Fruit fly (Drosophila melanogaster) whole organism, embryonic: ENCODE measurements around the gene bab2.

Experiments
- Adf1 ChIP-seq: fragments of 200-800 bp; sonication (Bioruptor generic); IDR thresholded peaks from 2 replicates; pipeline ENCODE4 v1.3.6; 2022; ENCODE audit warnings: missing biosample characterization, missing genetic modification characterization
- Bgb ChIP-seq: fragments of 200-800 bp; sonication (Bioruptor generic); IDR thresholded peaks from 2 replicates; pipeline ENCODE4 v1.3.6; 2022; ENCODE audit warnings: missing biosample characterization, missing genetic modification characterization; ENCODE audit not compliant: partially characterized antibody
- CG10462 ChIP-seq: fragments of 200-800 bp; sonication (Bioruptor generic); optimal IDR thresholded peaks from 2 replicates; lab custom pipeline; 2016; ENCODE audit warnings: missing biosample characterization, missing genetic modification characterization
- CG11247 ChIP-seq: fragments of 200-800 bp; sonication (Bioruptor generic); IDR thresholded peaks from 2 replicates; pipeline ENCODE4 v1.3.6; 2022; ENCODE audit warnings: missing biosample characterization, missing genetic modification characterization
- CG12104 ChIP-seq: fragments of 200-800 bp; sonication (Bioruptor generic); optimal IDR thresholded peaks from 3 replicates; lab custom pipeline; 2016; ENCODE audit warnings: missing biosample characterization, missing genetic modification characterization
- CG12155 ChIP-seq: fragments of 200-800 bp; sonication (Bioruptor generic); optimal IDR thresholded peaks from 3 replicates; lab custom pipeline; 2016; ENCODE audit warnings: missing biosample characterization, missing genetic modification characterization
- CG12299 ChIP-seq: fragments of 200-800 bp; sonication (Bioruptor generic); optimal IDR thresholded peaks from 2 replicates; lab custom pipeline; 2018; ENCODE audit warnings: missing biosample characterization, mild to moderate bottlenecking, missing genetic modification characterization
- CG12391 ChIP-seq: fragments of 200-800 bp; sonication (Bioruptor generic); optimal IDR thresholded peaks from 3 replicates; lab custom pipeline; 2018; ENCODE audit warnings: missing biosample characterization, mild to moderate bottlenecking, missing genetic modification characterization, moderate library complexity
- CG12744 ChIP-seq: fragments of 200-800 bp; sonication (Bioruptor generic); optimal IDR thresholded peaks from 2 replicates; lab custom pipeline; 2016; ENCODE audit warnings: missing biosample characterization, missing genetic modification characterization
- CG13894 ChIP-seq: fragments of 200-800 bp; sonication (Bioruptor generic); optimal IDR thresholded peaks from 3 replicates; lab custom pipeline; 2018; ENCODE audit warnings: missing biosample characterization, mild to moderate bottlenecking, missing genetic modification characterization, moderate library complexity
- CG14710 ChIP-seq: fragments of 200-800 bp; sonication (Bioruptor generic); optimal IDR thresholded peaks from 3 replicates; lab custom pipeline; 2019; ENCODE audit warnings: missing biosample characterization, mild to moderate bottlenecking, missing genetic modification characterization, moderate library complexity
- CG14860 ChIP-seq: fragments of 200-800 bp; sonication (Bioruptor generic); IDR thresholded peaks from 3 replicates; pipeline ENCODE4 v1.3.6; 2022; ENCODE audit warnings: missing biosample characterization, missing genetic modification characterization; ENCODE audit not compliant: partially characterized antibody
- CG15696 ChIP-seq: fragments of 200-800 bp; sonication (Bioruptor generic); optimal IDR thresholded peaks from 2 replicates; lab custom pipeline; 2019; ENCODE audit warnings: missing biosample characterization, mild to moderate bottlenecking, missing genetic modification characterization, moderate library complexity
- CG1647 ChIP-seq: fragments of 200-800 bp; sonication (Bioruptor generic); optimal IDR thresholded peaks from 3 replicates; lab custom pipeline; 2016; ENCODE audit warnings: missing biosample characterization, missing genetic modification characterization
- CG16779 ChIP-seq: fragments of 200-800 bp; sonication (Bioruptor generic); IDR thresholded peaks from 2 replicates; pipeline ENCODE4 v1.3.6; 2022; ENCODE audit warnings: missing biosample characterization, missing genetic modification characterization
- CG16813 ChIP-seq: fragments of 200-800 bp; sonication (Bioruptor generic); IDR thresholded peaks from 3 replicates; pipeline ENCODE4 v1.3.6; 2022; ENCODE audit warnings: missing biosample characterization, missing genetic modification characterization; ENCODE audit not compliant: partially characterized antibody
- CG17385 ChIP-seq: fragments of 200-800 bp; sonication (Bioruptor generic); optimal IDR thresholded peaks from 3 replicates; lab custom pipeline; 2018; ENCODE audit warnings: missing biosample characterization, mild to moderate bottlenecking, missing genetic modification characterization
- CG18599 ChIP-seq: fragments of 200-800 bp; sonication (Bioruptor generic); optimal IDR thresholded peaks from 3 replicates; lab custom pipeline; 2017; ENCODE audit warnings: missing biosample characterization, missing genetic modification characterization, mild to moderate bottlenecking, moderate library complexity, missing genetic modification reagents
- CG18764 ChIP-seq: fragments of 200-800 bp; sonication (Bioruptor generic); optimal IDR thresholded peaks from 3 replicates; lab custom pipeline; 2016; ENCODE audit warnings: missing biosample characterization, missing genetic modification characterization
- CG2202 ChIP-seq: fragments of 200-800 bp; sonication (Bioruptor generic); optimal IDR thresholded peaks from 2 replicates; lab custom pipeline; 2018; ENCODE audit warnings: missing biosample characterization, mild to moderate bottlenecking, missing genetic modification characterization
- CG2875 ChIP-seq: fragments of 200-800 bp; sonication (Bioruptor generic); optimal IDR thresholded peaks from 2 replicates; lab custom pipeline; 2017; ENCODE audit warnings: missing biosample characterization, mild to moderate bottlenecking, missing genetic modification characterization, missing genetic modification reagents
- CG3281 ChIP-seq: fragments of 200-800 bp; sonication (Bioruptor generic); optimal IDR thresholded peaks from 3 replicates; lab custom pipeline; 2017; ENCODE audit warnings: missing biosample characterization, mild to moderate bottlenecking, missing genetic modification characterization
- CG4424 ChIP-seq: fragments of 200-800 bp; sonication (Bioruptor generic); optimal IDR thresholded peaks from 3 replicates; lab custom pipeline; 2016; ENCODE audit warnings: missing biosample characterization, missing genetic modification characterization
- CG7745 ChIP-seq: fragments of 200-800 bp; sonication (Bioruptor generic); optimal IDR thresholded peaks from 2 replicates; lab custom pipeline; 2018; ENCODE audit warnings: missing biosample characterization, mild to moderate bottlenecking, missing genetic modification characterization, moderate library complexity
- CG7839 ChIP-seq: fragments of 200-800 bp; sonication (Bioruptor generic); optimal IDR thresholded peaks from 3 replicates; lab custom pipeline; 2018; ENCODE audit warnings: missing biosample characterization, mild to moderate bottlenecking, missing genetic modification characterization, moderate library complexity
- CG8359 ChIP-seq: fragments of 200-800 bp; sonication (Bioruptor generic); optimal IDR thresholded peaks from 2 replicates; lab custom pipeline; 2017; ENCODE audit warnings: missing biosample characterization, mild to moderate bottlenecking, missing genetic modification characterization, borderline replicate concordance
- CG9932 ChIP-seq: fragments of 200-800 bp; sonication (Bioruptor generic); IDR thresholded peaks from 2 replicates; pipeline ENCODE4 v1.3.6; 2022; ENCODE audit warnings: missing biosample characterization, missing genetic modification characterization
- Chrac-16 ChIP-seq: fragments of 200-800 bp; sonication (Bioruptor generic); optimal IDR thresholded peaks from 3 replicates; lab custom pipeline; 2016; ENCODE audit warnings: missing biosample characterization, missing genetic modification characterization
- Dfd ChIP-seq, 2 experiments: fragments of >200 bp; optimal IDR thresholded peaks; 2 replicates each; lab custom pipeline; 2017; ENCODE audit warnings: missing biosample characterization in 2 of 2, missing genetic modification characterization in 2 of 2
- Dip3 ChIP-seq: fragments of 200-800 bp; sonication (Bioruptor generic); optimal IDR thresholded peaks from 3 replicates; lab custom pipeline; 2016; ENCODE audit warnings: missing biosample characterization, missing genetic modification characterization
- Gsc ChIP-seq: fragments of 200-800 bp; sonication (Bioruptor generic); IDR thresholded peaks from 2 replicates; pipeline ENCODE4 v1.3.6; 2022; ENCODE audit warnings: missing biosample characterization, missing genetic modification characterization
- Lhr ChIP-seq: fragments of 200-800 bp; sonication (Bioruptor generic); optimal IDR thresholded peaks from 3 replicates; lab custom pipeline; 2017; ENCODE audit warnings: mild to moderate bottlenecking, missing biosample characterization, missing genetic modification reagents, missing genetic modification characterization
- Max ChIP-seq: fragments of 200-800 bp; sonication (Bioruptor generic); optimal IDR thresholded peaks from 2 replicates; lab custom pipeline; 2016; ENCODE audit warnings: missing biosample characterization, mild to moderate bottlenecking, missing genetic modification characterization
- NfI ChIP-seq: fragments of 200-800 bp; sonication (Bioruptor generic); optimal IDR thresholded peaks from 3 replicates; lab custom pipeline; 2018; ENCODE audit warnings: missing biosample characterization, mild to moderate bottlenecking, missing genetic modification characterization, moderate library complexity
- Ravus ChIP-seq: fragments of 200-800 bp; sonication (Bioruptor generic); IDR thresholded peaks from 2 replicates; pipeline ENCODE4 v1.3.6; 2022; ENCODE audit warnings: missing biosample characterization, missing genetic modification characterization
- Sin3A ChIP-seq: fragments of >200 bp; optimal IDR thresholded peaks from 2 replicates; lab custom pipeline; 2018
- Sry-δ ChIP-seq: fragments of 200-800 bp; sonication (Bioruptor generic); optimal IDR thresholded peaks from 2 replicates; lab custom pipeline; 2016; ENCODE audit warnings: missing biosample characterization, missing genetic modification characterization
- Taf1 ChIP-seq: fragments of 200-800 bp; sonication (Bioruptor generic); IDR thresholded peaks from 2 replicates; pipeline ENCODE4 v1.3.6; 2022; ENCODE audit warnings: missing biosample characterization, missing genetic modification characterization
- Xbp1 ChIP-seq: fragments of 200-800 bp; sonication (Bioruptor generic); optimal IDR thresholded peaks from 3 replicates; lab custom pipeline; 2016; ENCODE audit warnings: missing biosample characterization, mild to moderate bottlenecking, missing genetic modification characterization
- ara ChIP-seq: fragments of 200-800 bp; sonication (Bioruptor generic); IDR thresholded peaks from 2 replicates; pipeline ENCODE4 v1.3.6; 2022; ENCODE audit warnings: missing biosample characterization, missing genetic modification characterization
- btn ChIP-seq: fragments of 200-800 bp; sonication (Bioruptor generic); optimal IDR thresholded peaks from 2 replicates; lab custom pipeline; 2016; ENCODE audit warnings: missing biosample characterization, missing genetic modification characterization
- ci ChIP-seq: fragments of 200-800 bp; sonication (Bioruptor generic); IDR thresholded peaks from 3 replicates; pipeline ENCODE4 v1.3.6; 2022; ENCODE audit warnings: missing biosample characterization, missing genetic modification characterization
- fru ChIP-seq: fragments of >200 bp; optimal IDR thresholded peaks from 2 replicates; lab custom pipeline; 2017
- fu2 ChIP-seq: fragments of 200-800 bp; sonication (Bioruptor generic); optimal IDR thresholded peaks from 2 replicates; lab custom pipeline; 2016; ENCODE audit warnings: missing biosample characterization, missing genetic modification characterization
- grau ChIP-seq: fragments of 200-800 bp; optimal IDR thresholded peaks from 3 replicates; lab custom pipeline; 2019; ENCODE audit warnings: missing biosample characterization, mild to moderate bottlenecking, missing genetic modification characterization, moderate library complexity
- gsb ChIP-seq: fragments of 200-800 bp; sonication (Bioruptor generic); IDR thresholded peaks from 2 replicates; pipeline ENCODE4 v1.3.6; 2022; ENCODE audit warnings: missing biosample characterization, missing genetic modification characterization
- gsb-n ChIP-seq: fragments of 200-800 bp; sonication (Bioruptor generic); optimal IDR thresholded peaks from 3 replicates; lab custom pipeline; 2018; ENCODE audit warnings: missing biosample characterization, mild to moderate bottlenecking, missing genetic modification characterization
- knrl ChIP-seq: fragments of 200-800 bp; sonication (Bioruptor generic); IDR thresholded peaks from 3 replicates; pipeline ENCODE4 v1.3.6; 2022; ENCODE audit warnings: missing biosample characterization, missing genetic modification characterization; ENCODE audit not compliant: partially characterized antibody
- pan ChIP-seq, 4 experiments: fragments of >200 bp in 3 of 4; fragments of 200-800 bp in 1 of 4; sonication (Bioruptor generic) in 1 of 4; optimal IDR thresholded peaks in 3 of 4; IDR thresholded peaks in 1 of 4; 2 replicates each; pipeline versions ENCODE4 v1.3.6 to Lab custom; 2017 to 2022; ENCODE audit warnings: missing biosample characterization in 2 of 4, missing genetic modification characterization in 2 of 4, mixed read lengths in 1 of 4
- ttk ChIP-seq: fragments of 200-800 bp; sonication (Bioruptor generic); IDR thresholded peaks from 2 replicates; pipeline ENCODE4 v2.1.2; 2022; ENCODE audit warnings: missing biosample characterization, missing genetic modification characterization
- zfh1 ChIP-seq: fragments of 200-800 bp; sonication (Bioruptor generic); IDR thresholded peaks from 3 replicates; pipeline ENCODE4 v1.3.6; 2022; ENCODE audit warnings: missing biosample characterization, missing genetic modification characterization

bab2 gene

dm6 chr3L:1151691-1152090 lies 25.4 kb downstream of the bab2 start (continued):
- peak; percentile 58 for TF ChIP-seq CG7839 (tag; lab: Kevin White, UChicago)
- TF ChIP-seq Gsc (GFP tag; lab: Robert Waterston, UW): no peak
- no peak for TF ChIP-seq Sin3A (lab: Kevin White, UChicago)
- TF ChIP-seq CG4424: peak; percentile 30
- no peak for TF ChIP-seq CG12744 (GFP tag; lab: Kevin White, UChicago)
- TF ChIP-seq CG18764 (GFP tag; lab: Kevin White, UChicago): no peak
- peak; percentile 26 for TF ChIP-seq Max (GFP tag; lab: Kevin White, UChicago)
- TF ChIP-seq CG15696 (tag; lab: Kevin White, UChicago): no peak
- peak; percentile 42 for TF ChIP-seq Xbp1 (GFP tag; lab: Kevin White, UChicago)
- TF ChIP-seq CG9932 (GFP tag; lab: Robert Waterston, UW): peak; percentile 63
- no peak for TF ChIP-seq CG16813 (GFP tag; lab: Robert Waterston, UW)
- TF ChIP-seq Bgb (GFP tag; lab: Robert Waterston, UW): no peak
- TF ChIP-seq Chrac-16: no peak
- TF ChIP-seq pan (optimal IDR thresholded peaks at IDR 0.05; lab: Kevin White, UChicago): no peak
- peak in 1 of 2 experiments; percentile 60 for TF ChIP-seq pan (GFP tag; optimal IDR thresholded peaks at IDR 0.05 in 1 of 2, IDR thresholded peaks at IDR 0.05 in 1 of 2)
- no peak for TF ChIP-seq CG14860 (GFP tag; lab: Robert Waterston, UW)
- TF ChIP-seq CG17385: peak; percentile 12
- 0 out of 2 replicates have a peak, but pooled peaks have one; percentile 9 for TF ChIP-seq Adf1 (GFP tag; lab: Robert Waterston, UW)
- TF ChIP-seq gsb (GFP tag; lab: Robert Waterston, UW): peak; percentile 47
- TF ChIP-seq CG13894 (tag; lab: Kevin White, UChicago): no peak
- peak; percentile 66; the same call in 2 of the 3 replicates for TF ChIP-seq ci (GFP tag; lab: Robert Waterston, UW)
- no peak for TF ChIP-seq CG12299
- TF ChIP-seq CG7745 (tag; lab: Kevin White, UChicago): no peak
- no peak for TF ChIP-seq CG2202 (tag; lab: Kevin White, UChicago)
- TF ChIP-seq zfh1: peak; percentile 40; the same call in 2 of the 3 replicates
- peak; percentile 8 for TF ChIP-seq Dip3 (GFP tag; lab: Kevin White, UChicago)
- peak; percentile 36 for TF ChIP-seq CG12155 (GFP tag; lab: Kevin White, UChicago)
- peak; percentile 64 for TF ChIP-seq CG3281 (GFP tag; lab: Kevin White, UChicago)
- TF ChIP-seq CG1647: no peak
- TF ChIP-seq gsb-n (tag; lab: Kevin White, UChicago): no peak
- TF ChIP-seq grau (tag; lab: Kevin White, UChicago): peak; percentile 60
- TF ChIP-seq CG16779 (GFP tag; lab: Robert Waterston, UW): no peak
- no peak for TF ChIP-seq CG2875 (GFP tag; lab: Kevin White, UChicago)
- TF ChIP-seq knrl (GFP tag; lab: Robert Waterston, UW): no peak
- TF ChIP-seq fu2: peak; percentile 9
- TF ChIP-seq CG14710: peak; percentile 6
- TF ChIP-seq btn: no peak
- TF ChIP-seq Taf1 (GFP tag; lab: Robert Waterston, UW): 0 out of 2 replicates have a peak, but pooled peaks have one; percentile 24
- no peak for TF ChIP-seq CG12104 (GFP tag; lab: Kevin White, UChicago)
- TF ChIP-seq CG10462 (GFP tag; lab: Kevin White, UChicago): no peak
- no peak for TF ChIP-seq Ravus (GFP tag; lab: Robert Waterston, UW)
- peak; percentile 41; the same call in 1 of the 2 replicates for TF ChIP-seq ttk (GFP tag; lab: Robert Waterston, UW)
- TF ChIP-seq CG8359: no peak
- peak; percentile 38 for TF ChIP-seq CG12391 (tag; lab: Kevin White, UChicago)
- TF ChIP-seq CG11247: peak; percentile 70; the same call in 1 of the 2 replicates
- peak; percentile 51 for TF ChIP-seq CG18599
- TF ChIP-seq NfI (GFP tag; lab: Kevin White, UChicago): peak; percentile 45
- no peak for TF ChIP-seq Lhr (GFP tag; lab: Kevin White, UChicago)
- no peak for TF ChIP-seq Sry-δ
- no peak for TF ChIP-seq Dfd (GFP tag; optimal IDR thresholded peaks at IDR 0.05; lab: Kevin White, UChicago)
- TF ChIP-seq ara (GFP tag; lab: Robert Waterston, UW): peak; percentile 59; the same call in 1 of the 2 replicates
- no peak for TF ChIP-seq fru (lab: Kevin White, UChicago)
